Worm (Caenorhabditis elegans) whole organism, mixed stage, embryonic: Measurements from ENCODE around the gene Y39A3A.2.

Experiments
- bed-3 ChIP-seq: fragments of 200-800 bp; sonication (Bioruptor generic); optimal IDR thresholded peaks from 3 replicates; lab custom pipeline; 2018; ENCODE audit warnings: mild to moderate bottlenecking, missing genetic modification characterization, moderate library complexity, missing compliant biosample characterization
- blmp-1 ChIP-seq: fragments of 150-350 bp; optimal IDR thresholded peaks from 2 replicates; lab custom pipeline; 2014; ENCODE audit warnings: missing biosample characterization, missing genetic modification characterization
- ceh-39 ChIP-seq: fragments of 150-350 bp; optimal IDR thresholded peaks from 2 replicates; lab custom pipeline; 2014; ENCODE audit warnings: missing biosample characterization, missing genetic modification characterization
- ceh-43 ChIP-seq: fragments of 200-800 bp; sonication (Bioruptor generic); optimal IDR thresholded peaks from 2 replicates; lab custom pipeline; 2018; ENCODE audit warnings: mild to moderate bottlenecking, missing genetic modification characterization, moderate library complexity, missing compliant biosample characterization
- ces-1 ChIP-seq: fragments of 150-350 bp; optimal IDR thresholded peaks from 2 replicates; lab custom pipeline; 2014; ENCODE audit warnings: missing biosample characterization, missing genetic modification reagents, missing genetic modification characterization
- cnd-1 ChIP-seq: fragments of 200-800 bp; sonication (Bioruptor generic); optimal IDR thresholded peaks from 2 replicates; lab custom pipeline; 2018; ENCODE audit warnings: mild to moderate bottlenecking, missing genetic modification characterization, missing compliant biosample characterization
- flh-1 ChIP-seq: fragments of 200-800 bp; sonication (Bioruptor generic); optimal IDR thresholded peaks from 2 replicates; lab custom pipeline; 2018; ENCODE audit warnings: mild to moderate bottlenecking, missing genetic modification characterization, moderate library complexity, missing compliant biosample characterization
- ham-2 ChIP-seq: fragments of 200-800 bp; sonication (Bioruptor generic); optimal IDR thresholded peaks from 2 replicates; lab custom pipeline; 2018; ENCODE audit warnings: mild to moderate bottlenecking, missing genetic modification characterization, missing compliant biosample characterization
- hlh-1 ChIP-seq: fragments of 150-350 bp; optimal IDR thresholded peaks from 2 replicates; lab custom pipeline; 2014; ENCODE audit warnings: missing biosample characterization, missing genetic modification reagents, missing genetic modification characterization
- lin-13 ChIP-seq: fragments of 150-350 bp; optimal IDR thresholded peaks from 2 replicates; lab custom pipeline; 2014; ENCODE audit warnings: missing biosample characterization, missing genetic modification characterization
- lin-32 ChIP-seq: fragments of 200-800 bp; sonication (Bioruptor generic); optimal IDR thresholded peaks from 2 replicates; lab custom pipeline; 2018; ENCODE audit warnings: mild to moderate bottlenecking, missing genetic modification characterization, missing compliant biosample characterization
- lsy-2 ChIP-seq: fragments of 150-350 bp; optimal IDR thresholded peaks from 2 replicates; lab custom pipeline; 2014; ENCODE audit warnings: missing biosample characterization, missing genetic modification characterization
- mab-5 ChIP-seq: fragments of 150-350 bp; optimal IDR thresholded peaks from 2 replicates; lab custom pipeline; 2014; ENCODE audit warnings: missing biosample characterization, missing genetic modification characterization
- mep-1 ChIP-seq: fragments of 150-350 bp; optimal IDR thresholded peaks from 2 replicates; lab custom pipeline; 2017; ENCODE audit warnings: missing biosample characterization, missing genetic modification reagents, missing genetic modification characterization, inconsistent platforms
- mls-2 ChIP-seq: sonication (generic microtip); optimal IDR thresholded peaks from 2 replicates; lab custom pipeline; 2016; ENCODE audit warnings: mild to moderate bottlenecking, missing genetic modification characterization, moderate library complexity, missing compliant biosample characterization
- nhr-12 ChIP-seq: fragments of 150-350 bp; optimal IDR thresholded peaks from 2 replicates; lab custom pipeline; 2014; ENCODE audit warnings: missing biosample characterization, missing genetic modification characterization
- nhr-2 ChIP-seq: fragments of 150-350 bp; optimal IDR thresholded peaks from 2 replicates; lab custom pipeline; 2014; ENCODE audit warnings: missing biosample characterization, missing genetic modification characterization
- nhr-76 ChIP-seq: sonication (generic microtip); optimal IDR thresholded peaks from 2 replicates; lab custom pipeline; 2017; ENCODE audit warnings: missing biosample characterization, missing genetic modification characterization
- pha-4 ChIP-seq: fragments of 150-350 bp; optimal IDR thresholded peaks from 2 replicates; lab custom pipeline; 2018; ENCODE audit warnings: missing biosample characterization, missing genetic modification reagents, missing genetic modification characterization
- sptf-1 ChIP-seq: sonication (generic microtip); optimal IDR thresholded peaks from 2 replicates; lab custom pipeline; 2017; ENCODE audit warnings: mild to moderate bottlenecking, missing genetic modification characterization, moderate library complexity, missing compliant biosample characterization
- tbx-8 ChIP-seq: fragments of 200-800 bp; sonication (Bioruptor generic); optimal IDR thresholded peaks from 2 replicates; lab custom pipeline; 2018; ENCODE audit warnings: mild to moderate bottlenecking, missing genetic modification characterization, moderate library complexity, missing compliant biosample characterization
- unc-120 ChIP-seq: sonication (generic microtip); optimal IDR thresholded peaks from 2 replicates; lab custom pipeline; 2017; ENCODE audit warnings: missing genetic modification characterization, missing compliant biosample characterization; ENCODE audit not compliant: poor library complexity, severe bottlenecking
- unc-39 ChIP-seq: fragments of 150-350 bp; optimal IDR thresholded peaks from 2 replicates; lab custom pipeline; 2014; ENCODE audit warnings: missing biosample characterization, missing genetic modification characterization
- zip-8 ChIP-seq: fragments of 150-350 bp; optimal IDR thresholded peaks from 2 replicates; lab custom pipeline; 2014; ENCODE audit warnings: missing biosample characterization, missing genetic modification characterization
- ztf-11 ChIP-seq: fragments of 150-350 bp; optimal IDR thresholded peaks from 2 replicates; lab custom pipeline; 2014; ENCODE audit warnings: missing biosample characterization, missing genetic modification characterization

Y39A3A.2 gene

DNA sequence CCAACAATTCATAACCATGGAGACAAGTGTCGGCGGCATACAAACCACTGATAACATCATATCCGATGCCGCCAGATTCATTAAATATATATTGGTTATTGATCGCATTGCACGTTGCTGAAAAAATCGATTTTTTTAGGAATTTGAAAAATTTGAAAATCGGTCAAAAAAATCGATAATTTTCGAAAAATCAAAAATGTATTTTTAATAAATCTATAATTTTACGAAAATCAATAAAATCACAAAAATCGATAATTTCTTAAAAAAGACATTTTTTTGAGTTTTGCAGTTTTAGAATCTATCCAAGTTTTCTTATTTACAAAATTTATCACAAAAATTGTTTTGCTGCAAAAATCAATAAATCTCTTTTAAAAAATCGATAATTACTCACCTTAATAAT is 42.0 kb downstream of the Y39A3A.2 start:
- TF ChIP-seq lin-13 (tag; lab: Kevin White, UChicago) (no peak), flh-1 (GFP tag; lab: Kevin White, UChicago) (no peak), cnd-1 (tag; lab: Kevin White, UChicago) (no peak), tbx-8 (GFP tag; lab: Kevin White, UChicago) (no peak), ces-1 (GFP tag; lab: Kevin White, UChicago) (no peak), mep-1 (tag; lab: Kevin White, UChicago) (no peak), ceh-43 (GFP tag; lab: Kevin White, UChicago) (no peak), hlh-1 (tag; lab: Kevin White, UChicago) (no peak), ham-2 (GFP tag; lab: Kevin White, UChicago) (no peak), unc-39 (no peak)

DNA sequence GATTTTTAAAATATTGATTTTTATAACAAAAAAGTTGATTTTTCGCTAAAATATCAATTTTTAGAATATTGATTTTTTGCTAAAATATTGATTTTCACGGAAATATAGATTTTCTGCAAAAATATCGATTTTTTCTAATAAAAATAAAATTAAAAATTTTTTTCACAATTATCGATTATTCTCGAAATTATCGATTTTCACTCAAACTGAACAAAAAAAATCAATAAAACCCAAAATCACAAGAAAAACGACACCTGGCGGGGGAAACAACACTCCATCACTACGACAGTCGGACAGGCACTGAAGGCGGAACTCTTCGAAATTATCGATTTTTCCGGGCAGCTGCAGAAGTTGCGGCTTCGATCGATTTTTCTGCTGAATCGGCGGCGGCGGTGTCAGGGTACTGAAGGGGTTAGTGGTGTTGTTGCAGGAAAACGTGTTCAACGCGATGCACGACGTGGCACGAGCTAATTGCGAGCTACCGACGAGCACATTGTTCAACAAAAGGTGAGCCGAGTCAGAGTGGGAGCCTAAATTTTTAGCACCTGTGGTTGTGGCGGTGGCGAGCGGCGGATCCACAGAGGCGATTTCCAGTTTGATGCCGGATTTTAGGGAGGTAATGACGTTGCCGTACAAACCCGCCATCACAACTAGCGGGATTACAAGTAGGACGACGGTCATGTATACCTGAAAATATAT is 44.2 kb downstream of the Y39A3A.2 start:
- TF ChIP-seq mab-5 (tag; lab: Kevin White, UChicago) (no peak), mls-2 (no peak), mep-1 (tag; lab: Kevin White, UChicago) (no peak), zip-8 (tag; lab: Kevin White, UChicago) (no peak), nhr-12 (tag; lab: Kevin White, UChicago) (no peak), nhr-76 (tag; lab: Kevin White, UChicago) (no peak), cnd-1 (tag; lab: Kevin White, UChicago) (no peak), bed-3 (GFP tag; lab: Kevin White, UChicago) (no peak), ceh-39 (tag; lab: Kevin White, UChicago) (no peak), unc-120 (tag; lab: Kevin White, UChicago) (no peak), flh-1 (GFP tag; lab: Kevin White, UChicago) (no peak)

DNA sequence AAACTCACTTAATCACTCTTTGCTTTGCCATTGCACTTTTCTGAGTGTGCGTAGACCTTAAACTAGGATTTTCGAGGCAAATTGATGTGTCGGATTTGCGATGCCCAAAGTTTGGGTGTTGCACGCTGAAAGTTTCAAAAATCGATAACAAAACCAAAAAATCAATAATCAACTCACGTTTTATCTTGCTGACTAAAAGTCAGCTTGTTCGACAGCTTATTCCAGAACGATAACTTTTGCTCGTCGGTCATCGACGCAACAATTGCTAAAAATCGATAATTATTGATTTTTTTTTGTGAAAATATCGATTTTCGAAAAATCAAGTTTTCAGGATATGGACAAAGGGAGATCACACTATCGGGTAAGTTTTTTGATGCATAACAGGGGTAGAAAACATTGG is 44.9 kb downstream of the Y39A3A.2 start:
- TF ChIP-seq tbx-8 (GFP tag; lab: Kevin White, UChicago) (no peak), hlh-1 (tag; lab: Kevin White, UChicago) (no peak), unc-120 (tag; lab: Kevin White, UChicago) (no peak), lin-32 (GFP tag; lab: Kevin White, UChicago) (no peak), ham-2 (GFP tag; lab: Kevin White, UChicago) (no peak), bed-3 (GFP tag; lab: Kevin White, UChicago) (no peak), ceh-43 (GFP tag; lab: Kevin White, UChicago) (no peak), pha-4 (tag; lab: Kevin White, UChicago) (no peak), zip-8 (tag; lab: Kevin White, UChicago) (no peak), mep-1 (tag; lab: Kevin White, UChicago) (no peak), mls-2 (no peak), mab-5 (tag; lab: Kevin White, UChicago) (no peak)

DNA sequence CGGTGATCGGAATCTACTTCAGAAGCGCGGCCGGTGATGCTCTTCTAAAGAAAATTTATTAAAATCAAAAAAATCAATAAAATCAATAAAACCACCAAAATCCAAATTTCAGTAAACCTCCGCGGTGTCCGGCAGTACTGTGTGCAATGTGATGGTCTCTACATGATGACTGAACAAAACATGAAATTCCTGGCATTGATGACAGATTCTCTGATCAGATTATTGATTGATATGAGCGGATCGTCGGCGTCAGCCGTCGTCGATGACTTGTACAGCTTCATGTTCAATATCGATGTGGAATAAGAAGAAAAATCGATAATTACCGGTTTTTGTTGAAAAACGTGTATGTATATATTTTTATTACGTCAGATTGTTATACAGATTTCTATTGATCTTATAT is 48.6 kb downstream of the Y39A3A.2 start:
- no peak for TF ChIP-seq mls-2
- no peak for TF ChIP-seq bed-3 (GFP tag; lab: Kevin White, UChicago)
- TF ChIP-seq, all 35 proteins: peak for 0

DNA sequence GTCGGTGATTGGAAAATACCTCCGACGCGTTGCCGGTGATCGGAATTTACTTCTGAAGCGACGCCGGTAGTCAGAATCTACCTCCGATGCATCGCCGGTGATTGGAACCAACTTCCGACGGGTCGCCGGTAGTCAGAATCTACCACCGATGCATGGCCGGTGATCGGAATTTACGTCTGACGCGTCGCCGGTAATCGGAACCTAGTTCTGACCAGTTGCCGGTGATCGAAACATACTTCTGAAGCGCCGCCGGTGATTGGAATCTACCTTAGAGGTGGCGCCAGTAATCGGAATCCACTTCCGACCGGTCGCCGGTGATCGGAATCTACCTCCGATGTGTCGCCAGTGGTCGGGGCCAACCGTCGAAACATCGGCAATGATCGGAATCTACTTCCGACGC is 49.1 kb downstream of the Y39A3A.2 start:
- TF ChIP-seq sptf-1 (tag; lab: Kevin White, UChicago) (no peak), lin-13 (tag; lab: Kevin White, UChicago) (no peak), cnd-1 (tag; lab: Kevin White, UChicago) (no peak), nhr-2 (no peak), ztf-11 (tag; lab: Kevin White, UChicago) (no peak)

DNA sequence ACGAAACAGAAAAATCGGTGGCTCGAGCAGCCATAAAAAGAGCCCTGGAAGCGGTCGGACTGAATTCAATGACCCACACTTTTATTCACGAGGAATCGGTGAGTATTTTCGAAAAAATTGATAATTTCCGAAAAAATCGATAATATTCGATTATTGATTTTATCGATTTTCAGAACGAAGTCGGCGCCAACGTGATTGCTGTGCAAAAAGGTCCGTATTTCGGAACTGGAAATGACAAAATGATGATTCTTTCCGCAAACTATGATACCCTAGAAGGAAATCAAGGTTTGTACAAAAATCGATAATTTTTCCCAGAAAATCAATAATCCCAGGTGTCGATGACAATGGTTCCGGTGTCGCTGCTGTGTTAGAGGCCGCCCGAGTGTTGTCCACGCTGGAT is 50.5 kb downstream of the Y39A3A.2 start:
- TF ChIP-seq mab-5 (tag; lab: Kevin White, UChicago) = no peak
- TF ChIP-seq blmp-1 (tag; lab: Kevin White, UChicago) = no peak
- no peak for TF ChIP-seq ham-2 (GFP tag; lab: Kevin White, UChicago)
- no peak for TF ChIP-seq sptf-1 (tag; lab: Kevin White, UChicago)
- no peak for TF ChIP-seq mep-1 (tag; lab: Kevin White, UChicago)
- no peak for TF ChIP-seq bed-3 (GFP tag; lab: Kevin White, UChicago)
- no peak for TF ChIP-seq nhr-76 (tag; lab: Kevin White, UChicago)
- TF ChIP-seq lsy-2 (tag; lab: Kevin White, UChicago) = no peak
- TF ChIP-seq, all 35 proteins: peak for 0
